Fruit fly (Drosophila melanogaster) whole organism, pupa: Measurements from ENCODE around the gene CG15263.

Source experiments
- CG10348 ChIP-seq: fragments of 200-800 bp; sonication (Bioruptor generic); IDR thresholded peaks from 2 replicates; pipeline ENCODE4 v1.3.6; 2022; ENCODE audit warnings: missing biosample characterization, missing genetic modification characterization
- CG12605 ChIP-seq: fragments of 200-800 bp; sonication (Bioruptor generic); IDR thresholded peaks from 2 replicates; pipeline ENCODE4 v1.3.6; 2022; ENCODE audit warnings: missing biosample characterization, missing genetic modification characterization
- CG13204 ChIP-seq: fragments of 200-800 bp; sonication (Bioruptor generic); optimal IDR thresholded peaks from 2 replicates; lab custom pipeline; 2018; ENCODE audit warnings: missing biosample characterization, mild to moderate bottlenecking, missing genetic modification characterization, moderate library complexity
- CG14655 ChIP-seq: fragments of 200-800 bp; sonication (Bioruptor generic); optimal IDR thresholded peaks from 3 replicates; lab custom pipeline; 2017; ENCODE audit warnings: mild to moderate bottlenecking, missing biosample characterization, missing genetic modification reagents, missing genetic modification characterization
- CG17806 ChIP-seq: fragments of 200-800 bp; sonication (Bioruptor generic); optimal IDR thresholded peaks from 2 replicates; lab custom pipeline; 2018; ENCODE audit warnings: missing biosample characterization, mild to moderate bottlenecking, missing genetic modification characterization, moderate library complexity
- CG32121 ChIP-seq: fragments of 200-800 bp; sonication (Bioruptor generic); IDR thresholded peaks from 2 replicates; pipeline ENCODE4 v1.3.6; 2022; ENCODE audit warnings: missing biosample characterization, missing genetic modification characterization
- CG34367 ChIP-seq: fragments of 200-800 bp; sonication (Bioruptor generic); optimal IDR thresholded peaks from 2 replicates; lab custom pipeline; 2018; ENCODE audit warnings: missing biosample characterization, mild to moderate bottlenecking, missing genetic modification characterization
- CG4496 ChIP-seq: fragments of 200-800 bp; sonication (Bioruptor generic); IDR thresholded peaks from 3 replicates; pipeline ENCODE4 v1.3.6; 2022; ENCODE audit warnings: missing biosample characterization, missing genetic modification characterization
- CG8159 ChIP-seq: fragments of 200-800 bp; sonication (Bioruptor generic); optimal IDR thresholded peaks from 3 replicates; lab custom pipeline; 2018; ENCODE audit warnings: missing biosample characterization, mild to moderate bottlenecking, missing genetic modification characterization, moderate library complexity
- CG8301 ChIP-seq: fragments of 200-800 bp; sonication (Bioruptor generic); optimal IDR thresholded peaks from 2 replicates; lab custom pipeline; 2018; ENCODE audit warnings: missing biosample characterization, mild to moderate bottlenecking, missing genetic modification characterization
- CG9948 ChIP-seq: fragments of 200-800 bp; sonication (Bioruptor generic); optimal IDR thresholded peaks from 2 replicates; lab custom pipeline; 2018; ENCODE audit warnings: missing biosample characterization, mild to moderate bottlenecking, missing genetic modification characterization, moderate library complexity
- D1 ChIP-seq: fragments of 200-800 bp; sonication (Bioruptor generic); optimal IDR thresholded peaks from 2 replicates; lab custom pipeline; 2018; ENCODE audit warnings: missing biosample characterization, mild to moderate bottlenecking, missing genetic modification characterization, moderate library complexity
- EcR ChIP-seq: fragments of 200-800 bp; sonication (Bioruptor generic); optimal IDR thresholded peaks from 3 replicates; lab custom pipeline; 2019; ENCODE audit warnings: missing biosample characterization, missing genetic modification characterization, mild to moderate bottlenecking, moderate library complexity, missing genetic modification reagents
- Ets98B ChIP-seq: fragments of 200-800 bp; sonication (Bioruptor generic); IDR thresholded peaks from 2 replicates; pipeline ENCODE4 v1.3.6; 2022; ENCODE audit warnings: missing biosample characterization, missing genetic modification characterization
- Pif1A ChIP-seq: fragments of 200-800 bp; sonication (Bioruptor generic); optimal IDR thresholded peaks from 3 replicates; lab custom pipeline; 2016; ENCODE audit warnings: missing biosample characterization, missing genetic modification characterization
- Pif1B ChIP-seq: fragments of 200-800 bp; sonication (Bioruptor generic); optimal IDR thresholded peaks from 3 replicates; lab custom pipeline; 2016; ENCODE audit warnings: missing biosample characterization, missing genetic modification characterization
- Snoo ChIP-seq: fragments of 200-800 bp; sonication (Bioruptor generic); optimal IDR thresholded peaks from 3 replicates; lab custom pipeline; 2017; ENCODE audit warnings: missing biosample characterization, mild to moderate bottlenecking, missing genetic modification characterization, inconsistent platforms
- fd96Ca ChIP-seq: fragments of 200-800 bp; sonication (Bioruptor generic); IDR thresholded peaks from 3 replicates; pipeline ENCODE4 v1.3.6; 2022; ENCODE audit warnings: missing biosample characterization, missing genetic modification characterization
- gl ChIP-seq: fragments of 200-800 bp; sonication (Bioruptor generic); optimal IDR thresholded peaks from 2 replicates; lab custom pipeline; 2018; ENCODE audit warnings: missing biosample characterization, mild to moderate bottlenecking, missing genetic modification characterization
- rn ChIP-seq: fragments of 200-800 bp; sonication (Bioruptor generic); IDR thresholded peaks from 2 replicates; pipeline ENCODE4 v1.3.6; 2022; ENCODE audit warnings: missing biosample characterization, missing genetic modification characterization

CG15263 gene

DNA sequence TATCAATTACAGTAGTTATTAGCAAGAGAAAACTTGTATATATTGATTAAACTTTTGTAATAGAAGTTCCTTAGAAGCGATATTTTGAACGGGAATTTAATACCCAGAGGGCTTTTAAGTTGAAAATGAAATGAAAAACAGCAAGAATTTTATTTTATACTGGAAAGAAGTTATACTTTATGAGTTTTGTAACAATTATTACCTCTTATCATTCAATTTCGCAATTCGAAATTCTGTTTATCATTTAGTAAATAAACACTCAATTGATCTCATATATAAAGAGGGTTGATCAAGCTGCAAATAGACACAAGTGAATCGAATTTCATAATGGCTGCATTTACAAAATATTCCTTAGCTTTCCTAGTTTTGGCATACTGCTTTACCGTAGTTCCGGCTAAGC lies at the start of gene CG15263:
TSS of gene CG15263 (plus strand) at position 301 of the 400 bp plus-strand sequence.
- TF ChIP-seq fd96Ca (GFP tag; lab: Robert Waterston, UW) (no peak), CG14655 (GFP tag; lab: Kevin White, UChicago) (no peak), Pif1A (GFP tag; lab: Kevin White, UChicago) (no peak), CG12605 (GFP tag; lab: Robert Waterston, UW) (no peak), CG10348 (GFP tag; lab: Robert Waterston, UW) (no peak), CG4496 (GFP tag; lab: Robert Waterston, UW) (no peak), CG34367 (tag; lab: Kevin White, UChicago) (no peak), CG9948 (no peak), CG17806 (tag; lab: Kevin White, UChicago) (no peak), CG8159 (tag; lab: Kevin White, UChicago) (no peak), gl (tag; lab: Kevin White, UChicago) (no peak), Snoo (tag; lab: Kevin White, UChicago) (no peak), CG32121 (GFP tag; lab: Robert Waterston, UW) (no peak), rn (no peak), D1 (no peak)
- TF ChIP-seq, all 21 proteins: peak for 0

DNA sequence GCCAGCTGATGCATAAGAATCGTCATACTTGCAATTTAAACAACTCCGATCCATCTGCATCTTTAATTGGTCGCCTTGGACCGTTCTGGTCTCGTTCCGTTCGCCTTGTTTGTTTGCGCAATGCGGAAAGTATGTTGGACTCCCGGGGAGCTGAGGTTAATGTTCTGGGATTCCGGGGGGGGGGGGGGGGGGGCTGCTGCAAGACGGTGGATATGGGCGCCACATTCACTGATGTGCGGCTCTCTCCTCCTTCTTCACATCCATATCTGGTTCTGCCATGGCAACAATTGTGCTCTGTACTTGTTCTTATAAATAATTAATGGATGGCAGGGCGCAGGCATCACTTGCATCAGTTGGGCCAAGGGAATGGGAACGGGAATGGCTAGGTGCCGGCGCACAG lies 41.4 kb upstream of the CG15263 start:
- peak; percentile 10 for TF ChIP-seq CG13204
- TF ChIP-seq CG10348 (GFP tag; lab: Robert Waterston, UW), result no peak

DNA sequence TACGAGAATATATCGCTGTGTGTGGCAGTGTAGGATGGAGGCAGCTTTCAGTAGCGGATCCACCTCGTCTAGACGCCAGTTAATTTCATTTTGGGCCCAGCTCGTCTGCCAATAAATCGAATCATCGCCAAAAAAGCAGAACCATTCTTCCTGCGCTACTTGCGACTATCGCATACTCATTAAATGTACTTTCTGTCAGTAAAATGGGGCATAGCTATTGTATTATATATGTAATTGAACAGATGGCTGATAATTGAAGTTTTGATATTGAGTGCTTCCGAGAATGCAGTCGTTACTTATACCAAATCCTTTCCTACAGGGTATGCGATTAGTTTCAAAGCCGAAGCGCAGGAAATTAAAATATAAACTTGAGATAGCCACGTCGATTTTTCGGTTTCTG lies 40.1 kb upstream of the CG15263 start:
- no peak for TF ChIP-seq CG8301 (tag; lab: Kevin White, UChicago)

DNA sequence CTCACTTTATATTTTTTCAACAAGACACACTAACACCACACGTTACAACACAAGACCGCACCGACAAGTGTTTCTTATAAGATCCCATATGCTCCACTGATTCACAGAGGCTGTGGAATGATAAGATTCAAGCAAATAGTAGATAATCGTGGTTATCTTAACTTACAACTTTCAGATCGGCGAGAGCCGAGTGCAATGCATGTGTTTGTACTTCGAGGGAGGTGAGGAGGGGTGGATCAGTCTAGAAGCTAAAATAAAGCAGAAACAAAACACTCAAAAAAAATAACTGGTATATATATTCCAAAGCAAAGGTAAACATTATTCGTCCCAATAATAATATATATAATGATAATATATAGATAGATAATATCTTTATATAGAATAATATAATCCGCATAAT lies 37.2 kb upstream of the CG15263 start, which contains the start of gene ZnT35C:
TSS of gene ZnT35C (minus strand) at position 101 of the 400 bp plus-strand sequence.
- TF ChIP-seq CG10348 (GFP tag; lab: Robert Waterston, UW) (no peak), CG9948 (no peak), CG8159 (tag; lab: Kevin White, UChicago) (peak; percentile 10), Pif1B (GFP tag; lab: Kevin White, UChicago) (no peak), CG13204 (no peak), gl (tag; lab: Kevin White, UChicago) (no peak)

DNA sequence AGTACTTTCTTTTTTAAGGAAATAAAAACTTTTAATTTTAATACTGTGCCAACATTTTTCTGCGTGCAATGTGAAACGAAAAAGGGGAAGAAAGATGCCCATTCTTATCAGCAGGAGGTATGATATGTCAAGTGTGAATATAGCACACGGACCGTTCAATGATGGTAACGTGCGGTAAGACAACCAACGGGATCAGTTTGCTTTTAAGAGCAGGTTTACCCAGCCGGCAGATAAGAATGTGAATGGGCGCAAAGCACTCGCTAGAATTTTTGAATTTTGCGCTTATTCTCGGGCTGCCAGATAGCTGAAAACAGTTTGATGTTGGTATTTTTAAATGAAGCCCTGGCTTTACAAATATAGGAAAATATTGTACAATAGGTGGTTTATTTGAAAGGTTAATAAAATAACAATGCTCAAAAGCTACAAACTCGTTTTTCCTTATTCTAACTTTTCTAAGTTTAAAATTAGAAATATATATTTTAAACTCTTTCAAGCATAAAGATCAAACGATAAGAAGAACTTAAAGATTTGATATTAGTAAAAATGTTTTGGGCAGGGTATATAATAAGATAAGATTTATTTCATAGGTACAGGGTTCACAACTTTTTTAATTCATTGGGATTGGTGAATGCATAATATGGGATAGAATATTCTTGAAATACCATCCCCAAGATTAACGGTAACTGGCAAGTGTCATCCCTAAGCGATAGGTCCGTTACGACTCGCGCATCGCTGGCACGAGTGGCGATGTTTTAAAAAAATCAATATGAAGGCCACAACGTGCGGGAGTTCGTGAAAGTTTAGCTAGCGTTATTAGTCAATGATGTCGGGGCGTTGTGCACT lies 36.4 kb upstream of the CG15263 start, which contains the start of gene dao:
TSS of gene dao (plus strand) at position 717 of the 843 bp plus-strand sequence.
- TF ChIP-seq CG8159 (tag; lab: Kevin White, UChicago) (no peak), D1 (no peak), CG4496 (GFP tag; lab: Robert Waterston, UW) (0 out of 3 replicates have a peak, but pooled peaks have one; percentile 10), CG14655 (GFP tag; lab: Kevin White, UChicago) (peak; percentile 14), gl (tag; lab: Kevin White, UChicago) (no peak), CG8301 (tag; lab: Kevin White, UChicago) (no peak), Snoo (tag; lab: Kevin White, UChicago) (no peak)

DNA sequence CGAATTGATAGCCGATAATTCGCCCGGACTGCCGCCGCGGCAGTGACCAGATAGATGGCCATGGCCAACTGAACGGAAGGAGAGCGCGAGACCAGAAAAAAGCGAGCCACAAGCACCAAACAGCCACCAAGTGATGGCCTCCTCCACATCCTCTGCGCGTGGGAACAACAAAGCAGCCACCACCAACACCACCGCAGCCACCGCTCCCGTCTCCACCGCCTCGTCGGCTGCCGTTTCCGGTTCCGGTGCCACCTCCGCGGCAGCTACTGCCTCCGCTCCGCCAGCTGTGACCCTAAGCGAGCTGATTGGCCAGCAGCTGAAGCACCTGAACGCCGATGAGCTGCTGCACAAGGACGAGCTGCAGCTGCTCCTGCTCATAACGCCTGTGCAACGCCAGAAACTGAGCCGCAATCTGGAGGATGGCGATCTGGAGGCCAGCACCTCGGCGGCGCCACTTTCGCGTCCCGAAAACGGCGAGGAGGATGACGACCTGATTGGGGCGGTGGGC lies 35.7 kb upstream of the CG15263 start:
- no peak for TF ChIP-seq rn
- TF ChIP-seq D1, result no peak
- no peak for TF ChIP-seq CG34367 (tag; lab: Kevin White, UChicago)
- no peak for TF ChIP-seq Ets98B (GFP tag; lab: Robert Waterston, UW)
- TF ChIP-seq fd96Ca (GFP tag; lab: Robert Waterston, UW), result no peak
- no peak for TF ChIP-seq CG14655 (GFP tag; lab: Kevin White, UChicago)
- TF ChIP-seq Pif1A (GFP tag; lab: Kevin White, UChicago), result no peak
- no peak for TF ChIP-seq gl (tag; lab: Kevin White, UChicago)
- TF ChIP-seq CG32121 (GFP tag; lab: Robert Waterston, UW), result no peak
- no peak for TF ChIP-seq CG12605 (GFP tag; lab: Robert Waterston, UW)
- TF ChIP-seq EcR (GFP tag; lab: Kevin White, UChicago), result no peak
- TF ChIP-seq CG9948, result no peak
- no peak for TF ChIP-seq CG10348 (GFP tag; lab: Robert Waterston, UW)
- TF ChIP-seq CG13204, result no peak
- TF ChIP-seq CG8301 (tag; lab: Kevin White, UChicago), result no peak

DNA sequence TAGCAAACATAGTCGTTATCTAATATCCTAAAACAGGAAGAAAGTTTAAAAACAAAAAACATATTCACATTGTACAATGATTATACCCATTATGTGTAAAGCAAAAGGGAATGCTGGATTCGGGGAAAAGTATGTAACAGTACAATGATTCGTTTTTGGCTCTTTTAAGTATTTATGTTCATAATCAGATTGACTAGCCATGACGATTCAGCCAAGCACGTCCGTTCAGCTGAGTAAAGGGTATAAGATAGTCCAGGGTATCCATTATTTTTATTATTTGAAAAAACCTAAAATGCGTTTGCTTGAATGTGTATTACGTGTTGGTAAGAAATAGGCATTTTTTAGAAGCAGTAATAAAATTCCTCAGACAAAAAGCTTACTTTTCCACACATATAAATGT lies 35.1 kb upstream of the CG15263 start:
- TF ChIP-seq EcR (GFP tag; lab: Kevin White, UChicago) (no peak), Pif1A (GFP tag; lab: Kevin White, UChicago) (no peak)
